Fruit fly (Drosophila melanogaster): ENCODE measurements around the gene dpy.

Gene dpy

DNA sequence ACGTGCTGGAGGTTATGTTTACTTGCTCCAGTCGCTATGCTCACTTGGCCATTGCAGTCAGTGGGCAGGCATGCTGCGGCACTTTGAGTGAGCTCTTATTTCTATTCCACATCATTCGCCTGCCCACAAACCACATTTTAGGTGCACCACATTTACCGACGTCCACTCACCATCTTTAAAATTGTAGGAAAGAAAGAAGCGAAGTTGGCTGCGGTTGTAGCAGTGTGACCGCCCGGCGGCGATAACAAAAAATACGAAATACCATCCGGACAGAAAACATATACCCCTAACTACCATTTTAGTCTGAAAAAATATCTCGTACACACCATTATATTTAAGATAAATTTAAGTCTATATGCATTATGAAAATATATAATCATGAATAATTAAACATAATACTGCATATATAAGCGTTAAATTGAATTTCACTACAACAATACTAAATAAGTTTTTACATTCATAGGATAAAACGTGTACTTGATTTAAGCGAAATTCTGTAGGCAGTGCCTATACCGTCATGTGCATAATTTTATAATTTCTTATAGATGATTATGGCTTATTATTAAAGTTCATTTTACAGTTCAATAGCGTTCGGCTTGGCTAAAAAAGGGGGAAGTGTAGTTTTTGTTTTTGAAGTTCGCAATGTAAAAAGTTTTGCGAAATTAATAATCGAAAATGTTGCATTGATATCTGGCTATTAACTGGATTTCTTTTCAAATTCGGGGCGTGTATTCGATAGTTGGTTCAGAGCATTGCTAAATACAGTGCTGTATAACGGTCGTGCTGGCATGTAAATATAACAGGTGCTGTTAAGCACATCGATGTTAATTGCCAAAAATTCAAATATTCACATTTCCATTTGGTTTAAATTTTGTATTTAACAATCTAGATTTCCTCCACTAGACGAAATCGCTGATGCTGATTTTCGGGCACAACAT is 155.7 kb downstream of the dpy start, which contains the start of gene RpL27A:
Gene RpL27A (minus strand): TSS at position 246 of the 938 bp plus-strand sequence.
- peak; percentile 61 for TF ChIP-seq CG17801 (GFP tag; optimal IDR thresholded peaks at IDR 0.05; ENCODE audit: partially characterized antibody)

- peak; percentile 26 for TF ChIP-seq CG17801 (GFP tag; optimal IDR thresholded peaks at IDR 0.05; ENCODE audit: partially characterized antibody)
Observed at dm6 chr2L:4456539-4456994, 157.5 kb downstream of the dpy start, which contains the start of gene Gs1l. Gs1l (minus strand) TSS chr2L:4456807.

DNA sequence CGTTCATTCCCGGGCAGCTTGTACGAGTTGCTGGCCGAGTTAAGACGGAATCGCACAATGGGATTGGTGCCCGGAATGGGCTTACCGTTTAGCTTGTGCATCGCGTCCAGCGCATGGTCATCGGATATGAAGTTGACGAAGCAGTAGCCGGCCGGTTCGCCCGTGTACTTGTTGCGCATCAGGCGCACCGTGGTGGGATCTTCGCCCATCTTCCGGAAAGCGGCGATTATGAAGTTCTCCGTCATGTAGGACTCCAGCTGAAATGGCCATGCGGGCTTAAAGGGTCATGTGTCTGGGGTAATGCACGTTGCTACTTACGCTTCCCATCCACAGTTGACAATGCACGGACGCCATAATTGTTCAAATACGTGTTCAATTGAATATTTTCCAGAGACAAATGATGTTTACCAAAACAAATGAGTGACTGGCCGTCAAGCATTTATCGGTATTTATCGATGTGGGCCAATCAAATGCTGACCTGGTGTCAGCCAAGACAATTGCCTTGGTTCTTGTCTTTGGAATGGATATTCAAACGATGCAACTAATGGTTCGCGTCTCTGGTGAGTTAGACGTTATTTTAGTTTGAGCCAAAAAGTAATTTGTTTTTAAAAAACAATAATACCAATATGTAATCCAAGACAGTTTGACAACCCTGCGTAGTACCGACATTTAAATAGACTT is 160.0 kb downstream of the dpy start, which contains the start of the genes Secp43 and ND-B8:
Gene Secp43 (minus strand): TSS at position 445 of the 681 bp plus-strand sequence.
Gene ND-B8 (plus strand): TSS at position 618 of the 681 bp plus-strand sequence.
- no peak for TF ChIP-seq CG17801 (GFP tag; optimal IDR thresholded peaks at IDR 0.05; ENCODE audit: partially characterized antibody)

DNA sequence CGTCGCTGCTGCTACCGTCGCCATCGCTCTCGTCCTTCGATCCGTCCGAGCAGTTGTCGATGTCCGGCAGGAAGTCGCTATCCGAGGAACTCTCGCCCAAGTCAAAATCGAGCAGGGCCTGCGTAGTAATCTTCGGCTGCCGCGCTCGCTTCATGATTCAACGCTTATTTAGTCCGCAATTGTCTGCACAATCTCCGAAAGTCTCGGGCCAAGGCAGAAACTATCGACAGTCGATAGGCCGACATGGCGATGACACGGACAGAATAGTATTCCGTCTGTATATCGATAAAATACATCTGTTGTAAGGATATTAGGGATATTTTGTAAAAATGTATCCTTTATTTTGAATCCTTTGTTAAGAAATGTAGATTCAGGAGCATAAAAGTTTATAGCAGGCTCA is 161.3 kb downstream of the dpy start, which contains the start of gene CG15439:
Gene CG15439 (minus strand): TSS at position 241 of the 400 bp plus-strand sequence.
- no peak for TF ChIP-seq CG17801 (GFP tag; optimal IDR thresholded peaks at IDR 0.05; ENCODE audit: partially characterized antibody)

DNA sequence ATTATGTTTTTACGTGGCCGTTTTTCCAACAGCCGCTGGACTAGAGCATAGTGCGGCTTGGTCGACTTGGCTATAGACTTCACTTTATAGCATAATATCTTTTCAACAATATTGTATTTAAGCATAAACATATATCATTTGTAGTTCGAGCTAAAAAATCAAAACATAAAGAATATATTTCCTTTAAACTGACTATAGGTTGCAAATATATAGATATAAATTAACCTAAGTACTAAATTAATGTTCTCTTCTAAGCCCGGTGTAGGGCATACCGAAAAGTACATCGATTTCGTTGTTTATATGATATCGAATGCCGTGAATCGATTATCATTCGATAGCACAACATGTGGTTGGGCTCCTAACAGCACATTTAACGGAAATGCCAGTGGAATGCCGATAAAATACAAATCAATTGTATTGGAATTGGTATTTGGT is 165.5 kb downstream of the dpy start, which contains the start of gene MFS18:
Gene MFS18 (minus strand): TSS at position 54 of the 435 bp plus-strand sequence.
- TF ChIP-seq CG17801 (GFP tag; optimal IDR thresholded peaks at IDR 0.05; ENCODE audit: partially characterized antibody), result peak; percentile 89

DNA sequence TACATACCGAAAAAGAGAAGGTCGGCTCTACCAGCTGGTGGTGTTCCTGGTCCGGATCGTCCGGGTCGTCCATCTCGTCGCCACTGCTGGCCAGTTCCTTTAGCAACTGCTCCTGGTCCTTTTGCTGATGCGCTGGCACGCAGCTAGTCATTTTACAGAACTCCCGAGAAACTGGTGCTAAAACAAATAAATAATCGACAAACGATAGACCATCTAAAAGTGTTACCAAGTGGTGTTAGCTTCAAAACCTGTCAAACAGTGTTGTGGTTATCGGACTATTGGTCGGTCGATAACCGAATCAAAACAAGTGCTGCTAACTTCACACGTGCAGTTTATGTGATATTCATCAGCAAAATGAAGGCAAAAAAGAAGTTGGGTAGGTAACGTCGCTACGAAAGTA is 169.6 kb downstream of the dpy start, which contains the start of the genes morgue and Elp3:
Gene morgue (minus strand): TSS at position 224 of the 400 bp plus-strand sequence.
Gene Elp3 (plus strand): TSS at position 276 of the 400 bp plus-strand sequence.
- TF ChIP-seq CG17801 (GFP tag; optimal IDR thresholded peaks at IDR 0.05; ENCODE audit: partially characterized antibody), result peak; percentile 3

DNA sequence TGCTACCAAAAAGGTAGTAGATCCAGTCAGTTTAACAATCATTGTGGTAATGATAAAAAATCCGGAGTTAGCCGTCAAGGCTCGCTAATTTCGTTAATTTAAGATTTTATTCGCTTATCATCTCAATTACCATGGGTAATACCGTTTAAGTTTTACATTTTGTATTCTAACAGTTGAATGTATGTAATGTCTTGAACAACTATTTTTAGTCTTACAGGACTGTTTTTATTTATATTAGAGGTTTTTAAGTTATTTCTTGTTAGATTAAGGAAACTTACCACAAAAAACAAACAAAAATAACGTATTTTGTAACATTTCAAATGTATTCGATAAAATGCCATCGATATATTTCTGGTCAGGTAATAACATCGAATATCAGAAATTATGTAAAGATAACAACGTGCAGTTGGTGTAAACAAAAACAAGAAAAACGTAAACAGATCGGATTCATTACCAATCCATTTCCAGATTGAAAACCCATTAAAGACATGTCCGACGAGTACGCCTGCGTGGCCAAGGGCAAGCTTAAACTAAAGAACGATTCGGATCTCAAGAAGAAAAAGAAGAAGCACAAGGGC is 172.0 kb downstream of the dpy start, which contains the start of the genes Sfp24F and CG15432:
Gene Sfp24F (minus strand): TSS at position 51 of the 578 bp plus-strand sequence.
Gene CG15432 (plus strand): TSS at position 311 of the 578 bp plus-strand sequence.
- peak; percentile 14 for TF ChIP-seq CG17801 (GFP tag; optimal IDR thresholded peaks at IDR 0.05; ENCODE audit: partially characterized antibody)

dm6 chr2L:4440881-4441737 is 173.0 kb downstream of the dpy start, which contains the start of gene CG15431:
CG15431 (minus strand) TSS chr2L:4441282.
- no peak for TF ChIP-seq CG17801 (GFP tag; optimal IDR thresholded peaks at IDR 0.05; ENCODE audit: partially characterized antibody)

- TF ChIP-seq CG17801 (GFP tag; optimal IDR thresholded peaks at IDR 0.05; ENCODE audit: partially characterized antibody), result no peak
Observed at dm6 chr2L:4437487-4437886, 176.6 kb downstream of the dpy start, which contains the start of gene CG43056. CG43056 (plus strand) TSS chr2L:4437787.

- no peak for TF ChIP-seq CG17801 (GFP tag; optimal IDR thresholded peaks at IDR 0.05; ENCODE audit: partially characterized antibody)
Observed at dm6 chr2L:4433608-4434007, 180.5 kb downstream of the dpy start, which contains the start of the genes CG34177 and CG34178. CG34177 (plus strand) TSS chr2L:4433908. CG34178 (plus strand) TSS chr2L:4433908.
